Fruit fly (Drosophila melanogaster) whole organism, embryonic: ENCODE measurements around the gene tws.
A peak's percentile ranks its signal among the peaks of the same experiment; 100 is the strongest.

Experiments
- ATbp ChIP-seq: fragments of 200-800 bp; sonication (Bioruptor generic); optimal IDR thresholded peaks from 2 replicates; lab custom pipeline; 2017; ENCODE audit warnings: missing biosample characterization, mild to moderate bottlenecking, missing genetic modification characterization, missing genetic modification reagents
- Ada2b ChIP-seq: fragments of 200-800 bp; sonication (Bioruptor generic); IDR thresholded peaks from 2 replicates; pipeline ENCODE4 v1.3.6; 2022; ENCODE audit warnings: missing biosample characterization, missing genetic modification characterization
- Atf6 ChIP-seq: fragments of 200-800 bp; sonication (Bioruptor generic); IDR thresholded peaks from 2 replicates; pipeline ENCODE4 v1.3.6; 2022; ENCODE audit warnings: missing biosample characterization, missing genetic modification characterization
- CG11247 ChIP-seq: fragments of 200-800 bp; sonication (Bioruptor generic); IDR thresholded peaks from 2 replicates; pipeline ENCODE4 v1.3.6; 2022; ENCODE audit warnings: missing biosample characterization, missing genetic modification characterization
- CG12236 ChIP-seq: fragments of 200-800 bp; sonication (Bioruptor generic); optimal IDR thresholded peaks from 2 replicates; lab custom pipeline; 2016; ENCODE audit warnings: missing biosample characterization, missing genetic modification characterization
- CG1233 ChIP-seq: fragments of 200-800 bp; sonication (Bioruptor generic); optimal IDR thresholded peaks from 4 replicates; lab custom pipeline; 2018; ENCODE audit warnings: missing biosample characterization, mild to moderate bottlenecking, missing genetic modification characterization
- CG12659 ChIP-seq: fragments of 200-800 bp; sonication (Bioruptor generic); optimal IDR thresholded peaks from 3 replicates; lab custom pipeline; 2017; ENCODE audit warnings: mild to moderate bottlenecking, missing biosample characterization, missing genetic modification reagents, missing genetic modification characterization
- CG13287 ChIP-seq: fragments of 200-800 bp; sonication (Bioruptor generic); IDR thresholded peaks from 2 replicates; pipeline ENCODE4 v1.3.6; 2022; ENCODE audit warnings: missing biosample characterization, missing genetic modification characterization; ENCODE audit not compliant: partially characterized antibody
- CG13424 ChIP-seq: fragments of 200-800 bp; sonication (Bioruptor generic); optimal IDR thresholded peaks from 2 replicates; lab custom pipeline; 2019; ENCODE audit warnings: missing biosample characterization, mild to moderate bottlenecking, missing genetic modification characterization, moderate library complexity
- CG17361 ChIP-seq: fragments of 200-800 bp; sonication (Bioruptor generic); IDR thresholded peaks from 3 replicates; pipeline ENCODE4 v1.3.6; 2022; ENCODE audit warnings: missing biosample characterization, missing genetic modification characterization
- CG17385 ChIP-seq: fragments of 200-800 bp; sonication (Bioruptor generic); optimal IDR thresholded peaks from 3 replicates; lab custom pipeline; 2018; ENCODE audit warnings: missing biosample characterization, mild to moderate bottlenecking, missing genetic modification characterization
- CG18011 ChIP-seq: fragments of 200-800 bp; sonication (Bioruptor generic); optimal IDR thresholded peaks from 2 replicates; lab custom pipeline; 2017; ENCODE audit warnings: missing biosample characterization, missing genetic modification characterization, mild to moderate bottlenecking, moderate library complexity, missing genotype
- CG1832 ChIP-seq: fragments of 200-800 bp; sonication (Bioruptor generic); optimal IDR thresholded peaks from 2 replicates; lab custom pipeline; 2017; ENCODE audit warnings: missing biosample characterization, mild to moderate bottlenecking, missing genetic modification characterization, inconsistent platforms
- CG2129 ChIP-seq: fragments of 200-800 bp; sonication (Bioruptor generic); IDR thresholded peaks from 2 replicates; pipeline ENCODE4 v1.3.6; 2022; ENCODE audit warnings: missing biosample characterization, missing genetic modification characterization; ENCODE audit not compliant: partially characterized antibody
- CG2889 ChIP-seq: fragments of 200-800 bp; sonication (Bioruptor generic); IDR thresholded peaks from 3 replicates; pipeline ENCODE4 v1.3.6; 2022; ENCODE audit warnings: missing biosample characterization, missing genetic modification characterization
- CG3163 ChIP-seq: fragments of 200-800 bp; sonication (Bioruptor generic); optimal IDR thresholded peaks from 3 replicates; lab custom pipeline; 2016; ENCODE audit warnings: missing biosample characterization, missing genetic modification characterization
- CG3995 ChIP-seq: fragments of 200-800 bp; sonication (Bioruptor generic); optimal IDR thresholded peaks from 3 replicates; lab custom pipeline; 2016; ENCODE audit warnings: missing biosample characterization, missing genetic modification characterization
- CG43689 ChIP-seq: fragments of 200-800 bp; sonication (Bioruptor generic); IDR thresholded peaks from 2 replicates; pipeline ENCODE4 v1.3.6; 2022; ENCODE audit warnings: missing biosample characterization, missing genetic modification characterization
- CG4404 ChIP-seq: fragments of 200-800 bp; sonication (Bioruptor generic); IDR thresholded peaks from 2 replicates; pipeline ENCODE4 v1.3.6; 2022; ENCODE audit warnings: missing biosample characterization, missing genetic modification characterization
- CG5180 ChIP-seq: fragments of 200-800 bp; sonication (Bioruptor generic); optimal IDR thresholded peaks from 3 replicates; lab custom pipeline; 2017; ENCODE audit warnings: missing biosample characterization, missing genetic modification characterization, mild to moderate bottlenecking, moderate library complexity, missing genetic modification reagents
- CG8359 ChIP-seq: fragments of 200-800 bp; sonication (Bioruptor generic); optimal IDR thresholded peaks from 2 replicates; lab custom pipeline; 2017; ENCODE audit warnings: missing biosample characterization, mild to moderate bottlenecking, missing genetic modification characterization, borderline replicate concordance
- CG8944 ChIP-seq: fragments of 200-800 bp; sonication (Bioruptor generic); optimal IDR thresholded peaks from 3 replicates; lab custom pipeline; 2016; ENCODE audit warnings: missing biosample characterization, missing genetic modification characterization
- CG9609 ChIP-seq: fragments of 200-800 bp; sonication (Bioruptor generic); optimal IDR thresholded peaks from 3 replicates; lab custom pipeline; 2016; ENCODE audit warnings: missing biosample characterization, missing genetic modification characterization
- Deaf1 ChIP-seq: fragments of 200-800 bp; optimal IDR thresholded peaks from 3 replicates; lab custom pipeline; 2019; ENCODE audit warnings: missing biosample characterization, mild to moderate bottlenecking, missing genetic modification characterization, moderate library complexity
- Ets97D ChIP-seq: fragments of 200-800 bp; sonication (Bioruptor generic); optimal IDR thresholded peaks from 3 replicates; lab custom pipeline; 2016; ENCODE audit warnings: missing biosample characterization, missing genetic modification characterization
- HLH54F ChIP-seq: fragments of 200-800 bp; sonication (Bioruptor generic); optimal IDR thresholded peaks from 3 replicates; lab custom pipeline; 2016; ENCODE audit warnings: missing biosample characterization, missing genetic modification characterization
- HmgZ ChIP-seq: fragments of 200-800 bp; sonication (Bioruptor generic); optimal IDR thresholded peaks from 2 replicates; lab custom pipeline; 2018; ENCODE audit warnings: missing biosample characterization, mild to moderate bottlenecking, missing genetic modification characterization
- Hr39 ChIP-seq: fragments of >200 bp; optimal IDR thresholded peaks from 2 replicates; lab custom pipeline; 2017
- Jarid2 ChIP-seq: fragments of 200-800 bp; sonication (Bioruptor generic); optimal IDR thresholded peaks from 3 replicates; lab custom pipeline; 2017; ENCODE audit warnings: mild to moderate bottlenecking, missing biosample characterization, missing genetic modification reagents, missing genetic modification characterization
- Neu2 ChIP-seq: fragments of 200-800 bp; sonication (Bioruptor generic); optimal IDR thresholded peaks from 3 replicates; lab custom pipeline; 2016; ENCODE audit warnings: missing biosample characterization, missing genetic modification characterization, borderline replicate concordance
- btn ChIP-seq: fragments of 200-800 bp; sonication (Bioruptor generic); optimal IDR thresholded peaks from 2 replicates; lab custom pipeline; 2016; ENCODE audit warnings: missing biosample characterization, missing genetic modification characterization
- cas ChIP-seq: fragments of 200-800 bp; sonication (Bioruptor generic); IDR thresholded peaks from 2 replicates; pipeline ENCODE4 v1.3.6; 2022; ENCODE audit warnings: missing biosample characterization, missing genetic modification characterization
- cg ChIP-seq: fragments of 200-800 bp; sonication (Bioruptor generic); optimal IDR thresholded peaks from 3 replicates; lab custom pipeline; 2019; ENCODE audit warnings: missing biosample characterization, mild to moderate bottlenecking, missing genetic modification characterization, moderate library complexity
- corto ChIP-seq: fragments of 200-800 bp; sonication (Bioruptor generic); optimal IDR thresholded peaks from 2 replicates; lab custom pipeline; 2016; ENCODE audit warnings: missing biosample characterization, mild to moderate bottlenecking, missing genetic modification characterization, moderate library complexity
- dati ChIP-seq: fragments of 200-800 bp; sonication (Bioruptor generic); IDR thresholded peaks from 2 replicates; pipeline ENCODE4 v1.3.6; 2022; ENCODE audit warnings: missing biosample characterization, missing genetic modification characterization
- ewg ChIP-seq: fragments of 200-800 bp; sonication (Bioruptor generic); optimal IDR thresholded peaks from 3 replicates; lab custom pipeline; 2017; ENCODE audit warnings: mild to moderate bottlenecking, missing biosample characterization, missing genetic modification reagents, missing genetic modification characterization
- gce ChIP-seq: fragments of 200-800 bp; sonication (Bioruptor generic); IDR thresholded peaks from 3 replicates; pipeline ENCODE4 v1.3.6; 2022; ENCODE audit warnings: missing biosample characterization, missing genetic modification characterization
- gsb-n ChIP-seq: fragments of 200-800 bp; sonication (Bioruptor generic); optimal IDR thresholded peaks from 3 replicates; lab custom pipeline; 2018; ENCODE audit warnings: missing biosample characterization, mild to moderate bottlenecking, missing genetic modification characterization
- hkb ChIP-seq, 2 experiments: fragments of 200-800 bp in 1 of 2; fragments of >200 bp in 1 of 2; sonication (Bioruptor generic) in 1 of 2; IDR thresholded peaks in 1 of 2; optimal IDR thresholded peaks in 1 of 2; 2 replicates each; pipeline versions ENCODE4 v1.3.6 to Lab custom; 2017 to 2022; ENCODE audit warnings: missing biosample characterization in 1 of 2, missing genetic modification characterization in 1 of 2
- lilli ChIP-seq: fragments of 200-800 bp; sonication (Bioruptor generic); optimal IDR thresholded peaks from 3 replicates; lab custom pipeline; 2016; ENCODE audit warnings: missing biosample characterization, missing genetic modification characterization
- mld ChIP-seq: fragments of 200-800 bp; sonication (Bioruptor generic); IDR thresholded peaks from 3 replicates; pipeline ENCODE4 v1.3.6; 2022; ENCODE audit warnings: missing biosample characterization, missing genetic modification characterization; ENCODE audit not compliant: partially characterized antibody
- nom ChIP-seq: fragments of 200-800 bp; sonication (Bioruptor generic); optimal IDR thresholded peaks from 2 replicates; lab custom pipeline; 2017; ENCODE audit warnings: missing biosample characterization, missing genetic modification characterization, mild to moderate bottlenecking, moderate library complexity, missing genetic modification reagents
- oc ChIP-seq: fragments of 200-800 bp; sonication (Bioruptor generic); optimal IDR thresholded peaks from 2 replicates; lab custom pipeline; 2018; ENCODE audit warnings: missing biosample characterization, mild to moderate bottlenecking, missing genetic modification characterization, moderate library complexity
- pnt ChIP-seq: fragments of 200-800 bp; sonication (Bioruptor generic); optimal IDR thresholded peaks from 3 replicates; lab custom pipeline; 2016; ENCODE audit warnings: missing biosample characterization, missing genetic modification characterization
- shn ChIP-seq: fragments of 200-800 bp; sonication (Bioruptor generic); optimal IDR thresholded peaks from 3 replicates; lab custom pipeline; 2016; ENCODE audit warnings: missing biosample characterization, missing genetic modification characterization
- ssp ChIP-seq: fragments of 200-800 bp; sonication (Bioruptor generic); IDR thresholded peaks from 2 replicates; pipeline ENCODE4 v1.3.6; 2022; ENCODE audit warnings: missing biosample characterization, missing genetic modification characterization
- toy ChIP-seq: fragments of 200-800 bp; sonication (Bioruptor generic); IDR thresholded peaks from 2 replicates; pipeline ENCODE4 v1.3.6; 2022; ENCODE audit warnings: missing biosample characterization, missing genetic modification characterization
- usp ChIP-seq: fragments of >200 bp; optimal IDR thresholded peaks from 2 replicates; lab custom pipeline; 2017; ENCODE audit warnings: missing biosample characterization, missing genetic modification characterization
- wdn ChIP-seq: fragments of 200-800 bp; sonication (Bioruptor generic); IDR thresholded peaks from 2 replicates; pipeline ENCODE4 v1.3.6; 2022; ENCODE audit warnings: missing biosample characterization, missing genetic modification characterization

Gene tws

dm6 chr3R:10089171-10089664 is 50.4 kb downstream of the tws start (continued):
- no peak for TF ChIP-seq hkb (optimal IDR thresholded peaks at IDR 0.05; lab: Kevin White, UChicago)
- no peak for TF ChIP-seq hkb (GFP tag; IDR thresholded peaks at IDR 0.05; lab: Robert Waterston, UW)
- no peak for TF ChIP-seq gce (GFP tag; lab: Robert Waterston, UW)
- TF ChIP-seq CG13424 (tag; lab: Kevin White, UChicago), result no peak
- TF ChIP-seq usp (GFP tag; lab: Kevin White, UChicago), result no peak
- no peak for TF ChIP-seq CG17361 (GFP tag; lab: Robert Waterston, UW)
- no peak for TF ChIP-seq CG17385 (GFP tag; lab: Kevin White, UChicago)
- no peak for TF ChIP-seq cas (GFP tag; lab: Robert Waterston, UW)
- no peak for TF ChIP-seq CG8944 (GFP tag; lab: Kevin White, UChicago)
- peak; percentile 46 for TF ChIP-seq oc (tag; lab: Kevin White, UChicago)
- peak; percentile 71 for TF ChIP-seq CG13287 (GFP tag; lab: Robert Waterston, UW)
- TF ChIP-seq Ets97D (GFP tag; lab: Kevin White, UChicago), result no peak
- TF ChIP-seq HLH54F (GFP tag; lab: Kevin White, UChicago), result no peak
- no peak for TF ChIP-seq CG11247 (GFP tag; lab: Robert Waterston, UW)
- TF ChIP-seq CG2129, result no peak
- TF ChIP-seq Ada2b, result no peak
- no peak for TF ChIP-seq btn (GFP tag; lab: Kevin White, UChicago)
- no peak for TF ChIP-seq lilli
- TF ChIP-seq gsb-n (tag; lab: Kevin White, UChicago), result no peak
- no peak for TF ChIP-seq wdn (GFP tag; lab: Robert Waterston, UW)
- TF ChIP-seq CG3163 (GFP tag; lab: Kevin White, UChicago), result no peak
- peak; percentile 3 for TF ChIP-seq Deaf1
- no peak for TF ChIP-seq CG3995
- TF ChIP-seq toy (GFP tag; lab: Robert Waterston, UW), result no peak
- no peak for TF ChIP-seq Neu2 (GFP tag; lab: Kevin White, UChicago)
- TF ChIP-seq Hr39 (lab: Kevin White, UChicago), result no peak
- TF ChIP-seq ewg, result peak; percentile 68
- TF ChIP-seq CG43689, result no peak
- no peak for TF ChIP-seq CG9609 (GFP tag; lab: Kevin White, UChicago)

dm6 chr3R:10087206-10087927 is 52.2 kb downstream of the tws start:
- no peak for TF ChIP-seq hkb (optimal IDR thresholded peaks at IDR 0.05; lab: Kevin White, UChicago)
- peak; percentile 58 for TF ChIP-seq hkb (GFP tag; IDR thresholded peaks at IDR 0.05; lab: Robert Waterston, UW)
- peak; percentile 51 for TF ChIP-seq CG12659 (GFP tag; lab: Kevin White, UChicago)
- no peak for TF ChIP-seq HmgZ
- peak; percentile 96 for TF ChIP-seq cg (GFP tag; lab: Kevin White, UChicago)
- peak; percentile 23 for TF ChIP-seq CG12236 (GFP tag; lab: Kevin White, UChicago)
- peak; percentile 71 for TF ChIP-seq Ada2b
- TF ChIP-seq CG4404 (GFP tag; lab: Robert Waterston, UW), result peak; percentile 28; the same call in 1 of the 2 replicates
- peak; percentile 66 for TF ChIP-seq pnt (GFP tag; lab: Kevin White, UChicago)
- peak; percentile 55; the same call in 1 of the 3 replicates for TF ChIP-seq CG2889 (GFP tag; lab: Robert Waterston, UW)
- TF ChIP-seq ATbp (GFP tag; lab: Kevin White, UChicago), result peak; percentile 60
- no peak for TF ChIP-seq CG5180 (GFP tag; lab: Kevin White, UChicago)
- TF ChIP-seq ssp (GFP tag; lab: Robert Waterston, UW), result peak; percentile 40; the same call in 1 of the 2 replicates
- no peak for TF ChIP-seq CG8359 (GFP tag; lab: Kevin White, UChicago)
- TF ChIP-seq Atf6, result peak; percentile 49
- TF ChIP-seq dati (GFP tag; lab: Robert Waterston, UW), result 0 out of 2 replicates have a peak, but pooled peaks have one; percentile 38
- peak; percentile 69 for TF ChIP-seq corto (GFP tag; lab: Kevin White, UChicago)
- peak; percentile 31 for TF ChIP-seq shn (GFP tag; lab: Kevin White, UChicago)
- TF ChIP-seq mld, result 0 out of 3 replicates have a peak, but pooled peaks have one; percentile 42
- no peak for TF ChIP-seq Jarid2
- peak; percentile 80 for TF ChIP-seq CG1832 (GFP tag; lab: Kevin White, UChicago)
- peak; percentile 61 for TF ChIP-seq nom (GFP tag; lab: Kevin White, UChicago)
- TF ChIP-seq CG1233 (GFP tag; lab: Kevin White, UChicago), result peak; percentile 29
- TF ChIP-seq CG18011 (GFP tag; lab: Kevin White, UChicago), result peak; percentile 60
